Worm (Caenorhabditis elegans) whole organism, L2 larva: ENCODE measurements around the gene pas-6.
A peak's percentile ranks its signal among the peaks of the same experiment; 100 is the strongest.

Experiments
- F13H6.1 ChIP-seq: sonication (generic microtip); optimal IDR thresholded peaks from 2 replicates; lab custom pipeline; 2016; ENCODE audit warnings: missing genetic modification characterization, missing compliant biosample characterization
- R02D3.7 ChIP-seq: fragments of 150-350 bp; optimal IDR thresholded peaks from 2 replicates; lab custom pipeline; 2014; ENCODE audit warnings: missing biosample characterization, missing genetic modification characterization
- Y55F3AM.14 ChIP-seq: fragments of 200-800 bp; sonication (Bioruptor generic); optimal IDR thresholded peaks from 2 replicates; lab custom pipeline; 2018; ENCODE audit warnings: mild to moderate bottlenecking, missing genetic modification characterization, missing compliant biosample characterization
- ZK546.5 ChIP-seq: sonication (generic microtip); optimal IDR thresholded peaks from 2 replicates; lab custom pipeline; 2017; ENCODE audit warnings: missing biosample characterization, missing genetic modification characterization
- alr-1 ChIP-seq: fragments of 150-350 bp; optimal IDR thresholded peaks from 2 replicates; lab custom pipeline; 2014; ENCODE audit warnings: missing biosample characterization, missing genetic modification characterization
- aly-2 ChIP-seq: fragments of 150-350 bp; optimal IDR thresholded peaks from 2 replicates; lab custom pipeline; 2014; ENCODE audit warnings: missing biosample characterization, missing genetic modification characterization
- ama-1 ChIP-seq: fragments of 150-350 bp; optimal IDR thresholded peaks from 2 replicates; lab custom pipeline; 2018; ENCODE audit warnings: inconsistent platforms
- ceh-16 ChIP-seq: fragments of 150-350 bp; optimal IDR thresholded peaks from 2 replicates; lab custom pipeline; 2014; ENCODE audit warnings: missing biosample characterization, missing genetic modification characterization
- ceh-82 ChIP-seq: fragments of 150-350 bp; optimal IDR thresholded peaks from 2 replicates; lab custom pipeline; 2014; ENCODE audit warnings: missing biosample characterization, missing genetic modification characterization
- dmd-4 ChIP-seq: sonication (generic microtip); optimal IDR thresholded peaks from 2 replicates; lab custom pipeline; 2017; ENCODE audit warnings: missing biosample characterization, missing genetic modification characterization
- egl-27 ChIP-seq: sonication (generic microtip); optimal IDR thresholded peaks from 3 replicates; lab custom pipeline; 2017; ENCODE audit warnings: missing biosample characterization, missing genetic modification reagents, missing genetic modification characterization
- elt-3 ChIP-seq: sonication (generic microtip); optimal IDR thresholded peaks from 2 replicates; lab custom pipeline; 2017; ENCODE audit warnings: missing biosample characterization, missing genetic modification characterization
- gmeb-1 ChIP-seq: fragments of 150-350 bp; optimal IDR thresholded peaks from 2 replicates; lab custom pipeline; 2014; ENCODE audit warnings: missing biosample characterization, missing genetic modification characterization
- lin-11 ChIP-seq: fragments of 150-350 bp; sonication (generic microtip); optimal IDR thresholded peaks from 2 replicates; lab custom pipeline; 2014; ENCODE audit warnings: missing biosample characterization, missing genetic modification characterization, inconsistent platforms, mixed read lengths
- lin-13 ChIP-seq: fragments of 150-350 bp; optimal IDR thresholded peaks from 2 replicates; lab custom pipeline; 2014; ENCODE audit warnings: missing biosample characterization, missing genetic modification reagents, missing genetic modification characterization
- lsy-2 ChIP-seq, 2 experiments: fragments of 150-350 bp in 1 of 2; sonication (generic microtip) in 1 of 2; optimal IDR thresholded peaks; 2 replicates each; lab custom pipeline; 2014 to 2017; ENCODE audit warnings: missing biosample characterization in 2 of 2, missing genetic modification characterization in 2 of 2
- mab-5 ChIP-seq: fragments of 150-350 bp; optimal IDR thresholded peaks from 2 replicates; lab custom pipeline; 2014; ENCODE audit warnings: missing biosample characterization, missing genetic modification characterization
- mbf-1 ChIP-seq: sonication (generic microtip); optimal IDR thresholded peaks from 2 replicates; lab custom pipeline; 2017; ENCODE audit warnings: missing biosample characterization, missing genetic modification characterization
- mdl-1 ChIP-seq, 2 experiments: fragments of 150-350 bp in 1 of 2; sonication (generic microtip) in 1 of 2; optimal IDR thresholded peaks; 2 replicates each; lab custom pipeline; 2017; ENCODE audit warnings: missing biosample characterization in 2 of 2, missing genetic modification characterization in 2 of 2
- nhr-11 ChIP-seq: fragments of 150-350 bp; optimal IDR thresholded peaks from 2 replicates; lab custom pipeline; 2014; ENCODE audit warnings: missing biosample characterization, missing genetic modification characterization
- nhr-129 ChIP-seq: fragments of 150-350 bp; optimal IDR thresholded peaks from 2 replicates; lab custom pipeline; 2014; ENCODE audit warnings: missing biosample characterization, missing genetic modification characterization
- nhr-21 ChIP-seq: fragments of 150-350 bp; optimal IDR thresholded peaks from 2 replicates; lab custom pipeline; 2014; ENCODE audit warnings: missing biosample characterization, missing genetic modification characterization
- nhr-237 ChIP-seq: fragments of 150-350 bp; optimal IDR thresholded peaks from 2 replicates; lab custom pipeline; 2014; ENCODE audit warnings: missing biosample characterization, missing genetic modification characterization
- nhr-25 ChIP-seq: fragments of 150-350 bp; sonication (generic microtip); optimal IDR thresholded peaks from 3 replicates; lab custom pipeline; 2014; ENCODE audit warnings: missing biosample characterization, missing genetic modification characterization
- nhr-6 ChIP-seq: fragments of 150-350 bp; optimal IDR thresholded peaks from 2 replicates; lab custom pipeline; 2014; ENCODE audit warnings: missing biosample characterization, missing genetic modification characterization
- nhr-77 ChIP-seq: fragments of 150-350 bp; optimal IDR thresholded peaks from 2 replicates; lab custom pipeline; 2014; ENCODE audit warnings: missing biosample characterization, missing genetic modification characterization
- snpc-4 ChIP-seq: fragments of 150-350 bp; optimal IDR thresholded peaks from 2 replicates; lab custom pipeline; 2014; ENCODE audit warnings: missing biosample characterization, missing genetic modification characterization
- unc-55 ChIP-seq: fragments of 150-350 bp; sonication (generic microtip); optimal IDR thresholded peaks from 3 replicates; lab custom pipeline; 2014; ENCODE audit warnings: missing biosample characterization, missing genetic modification reagents, missing genetic modification characterization
- unc-62 ChIP-seq: fragments of 150-350 bp; optimal IDR thresholded peaks from 2 replicates; lab custom pipeline; 2014; ENCODE audit warnings: missing biosample characterization, missing genetic modification reagents, missing genetic modification characterization
- zag-1 ChIP-seq: fragments of 150-350 bp; optimal IDR thresholded peaks from 2 replicates; lab custom pipeline; 2014; ENCODE audit warnings: missing biosample characterization, missing genetic modification characterization
- ztf-1 ChIP-seq: fragments of 200-800 bp; sonication (Bioruptor generic); conservative IDR thresholded peaks from 2 replicates; pipeline ENCODE4 v1.3.6; 2022; ENCODE audit warnings: missing genetic modification characterization, missing compliant biosample characterization
- ztf-11 ChIP-seq: sonication (generic microtip); optimal IDR thresholded peaks from 2 replicates; lab custom pipeline; 2017; ENCODE audit warnings: missing biosample characterization, missing genetic modification characterization
- ztf-4 ChIP-seq: fragments of 150-350 bp; optimal IDR thresholded peaks from 2 replicates; lab custom pipeline; 2014; ENCODE audit warnings: missing biosample characterization, missing genetic modification characterization

pas-6 gene

DNA sequence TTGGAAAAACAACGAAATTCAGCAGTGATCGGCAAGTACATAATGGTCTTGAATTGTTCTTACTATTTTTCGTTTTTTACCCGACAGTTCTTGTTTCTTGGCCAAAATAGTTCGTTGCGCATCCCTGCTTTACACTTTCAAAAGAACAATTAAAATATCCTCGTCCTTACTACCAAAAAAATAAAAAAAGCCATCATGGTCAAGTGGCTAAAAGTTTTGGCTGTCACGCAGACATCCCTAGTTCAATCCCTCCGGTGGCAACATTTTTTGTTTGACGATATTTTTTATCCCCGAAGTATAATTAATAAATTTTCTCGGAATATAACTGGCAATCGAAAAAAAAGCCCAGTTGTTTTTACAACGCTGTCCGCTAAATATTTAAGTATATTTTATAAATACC is 7.7 kb upstream of the pas-6 start:
- no peak for TF ChIP-seq unc-62 (GFP tag; lab: Kevin White, UChicago)
- no peak for TF ChIP-seq zag-1 (tag; lab: Kevin White, UChicago)
- TF ChIP-seq dmd-4 = no peak
- TF ChIP-seq nhr-11 (tag; lab: Kevin White, UChicago) = no peak
- TF ChIP-seq gmeb-1 (tag; lab: Kevin White, UChicago) = no peak
- no peak for TF ChIP-seq nhr-237
- TF ChIP-seq R02D3.7 (tag; lab: Kevin White, UChicago) = no peak
- TF ChIP-seq ama-1 (lab: Kevin White, UChicago) = no peak
- no peak for TF ChIP-seq nhr-77 (tag; lab: Kevin White, UChicago)
- no peak for TF ChIP-seq aly-2 (tag; lab: Kevin White, UChicago)
- no peak for TF ChIP-seq F13H6.1 (tag; lab: Kevin White, UChicago)
- no peak for TF ChIP-seq ceh-16 (tag; lab: Kevin White, UChicago)

DNA sequence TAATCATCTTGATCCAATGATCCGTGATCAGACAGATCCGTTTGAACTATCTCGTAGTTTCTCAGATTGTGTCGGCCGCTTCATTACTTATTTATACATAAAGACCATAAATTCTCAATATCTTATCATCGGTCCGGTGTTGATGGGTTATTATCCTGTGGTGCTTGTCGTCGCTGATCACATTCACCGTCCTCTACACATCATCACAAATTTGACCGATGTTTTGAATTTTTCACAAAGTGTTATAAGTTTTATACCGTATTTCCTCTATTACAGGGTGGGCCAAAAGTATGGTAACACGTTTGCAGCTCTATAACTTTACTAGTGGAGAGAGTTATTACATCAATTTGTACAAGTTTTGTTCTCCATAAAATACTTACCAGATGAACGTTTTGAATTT is 3.8 kb upstream of the pas-6 start:
- no peak for TF ChIP-seq zag-1 (tag; lab: Kevin White, UChicago)
- no peak for TF ChIP-seq lsy-2 (tag; optimal IDR thresholded peaks at IDR 0.05; lab: Kevin White, UChicago)
- TF ChIP-seq nhr-129 (tag; lab: Kevin White, UChicago) = no peak
- no peak for TF ChIP-seq nhr-21 (tag; lab: Kevin White, UChicago)
- no peak for TF ChIP-seq alr-1 (tag; lab: Kevin White, UChicago)
- no peak for TF ChIP-seq mdl-1 (tag; optimal IDR thresholded peaks at IDR 0.05; lab: Kevin White, UChicago)
- no peak for TF ChIP-seq lin-11
- no peak for TF ChIP-seq dmd-4
- no peak for TF ChIP-seq ZK546.5
- TF ChIP-seq mab-5 (tag; lab: Kevin White, UChicago) = no peak
- no peak for TF ChIP-seq F13H6.1 (tag; lab: Kevin White, UChicago)
- TF ChIP-seq egl-27 (tag; lab: Kevin White, UChicago) = no peak
- TF ChIP-seq Y55F3AM.14 = no peak

DNA sequence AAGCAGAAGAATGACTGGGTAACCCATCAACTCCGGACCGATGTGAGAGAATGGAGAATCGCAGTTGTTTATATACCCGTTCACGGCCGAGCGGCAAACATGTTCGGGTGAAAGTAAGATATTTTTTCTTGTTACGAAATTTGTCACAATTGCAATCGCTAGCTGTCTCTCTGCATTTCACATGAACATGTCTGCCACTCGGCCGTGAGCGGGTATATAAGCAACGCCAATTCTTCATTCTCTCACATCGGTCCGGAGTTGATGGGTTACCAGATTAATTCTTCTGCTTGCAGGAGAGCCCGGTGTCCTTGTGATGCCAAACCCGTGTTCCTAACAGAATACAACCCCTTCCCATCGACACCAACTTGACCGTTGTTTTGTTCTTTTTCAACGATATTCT is 2.9 kb upstream of the pas-6 start:
- no peak for TF ChIP-seq nhr-237
- peak in 1 of 2 experiments; percentile 24 for TF ChIP-seq lsy-2 (tag; optimal IDR thresholded peaks at IDR 0.05; lab: Kevin White, UChicago)
- no peak for TF ChIP-seq aly-2 (tag; lab: Kevin White, UChicago)
- TF ChIP-seq nhr-129 (tag; lab: Kevin White, UChicago) = peak; percentile 90
- TF ChIP-seq nhr-21 (tag; lab: Kevin White, UChicago) = peak; percentile 6
- peak; percentile 95 for TF ChIP-seq snpc-4 (tag; lab: Kevin White, UChicago)
- TF ChIP-seq F13H6.1 (tag; lab: Kevin White, UChicago) = no peak
- TF ChIP-seq nhr-11 (tag; lab: Kevin White, UChicago) = no peak
- no peak for TF ChIP-seq elt-3 (tag; lab: Kevin White, UChicago)

DNA sequence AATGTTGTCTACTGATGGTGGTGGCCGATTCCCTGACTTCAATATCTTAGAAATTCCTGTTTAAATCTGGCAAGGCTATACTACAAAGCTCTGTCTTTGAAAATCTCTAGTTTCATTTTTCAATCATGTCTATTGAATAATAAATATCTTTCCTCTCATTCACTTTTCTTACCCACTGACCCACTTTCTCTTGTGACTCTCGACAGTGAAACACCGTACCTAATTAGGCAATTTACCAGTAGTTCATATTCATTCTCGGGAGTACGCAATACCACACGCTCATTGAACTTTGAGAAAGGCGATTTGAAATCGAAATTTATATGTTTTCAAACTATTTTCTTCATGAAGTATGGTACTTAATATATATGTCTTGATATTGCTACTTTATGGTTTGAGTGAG is 690 bp upstream of the pas-6 start, which contains the start of gene CD4.11:
CD4.11 (plus strand) TSS at position 301 of the 400 bp plus-strand sequence.
- no peak for TF ChIP-seq ztf-4 (tag; lab: Kevin White, UChicago)

DNA sequence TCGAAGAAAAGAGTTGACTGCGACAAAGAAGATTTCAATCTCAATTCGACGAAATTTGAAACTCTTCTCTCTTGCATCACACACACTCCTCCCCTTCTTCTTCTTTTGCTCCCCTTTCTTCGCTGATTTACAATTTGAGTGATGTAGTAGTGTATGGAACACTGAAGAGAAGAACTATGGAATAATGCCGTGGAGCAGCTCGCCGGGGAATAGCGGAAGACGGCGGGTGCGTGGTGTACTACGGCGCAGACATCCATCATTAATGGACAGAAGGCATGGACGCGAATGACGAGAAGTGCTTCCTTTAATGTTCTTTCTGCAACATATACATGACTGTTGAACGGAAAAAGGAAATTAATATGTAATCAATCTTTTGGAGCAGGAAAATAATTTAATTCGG is 1.3 kb downstream of the pas-6 start:
- TF ChIP-seq R02D3.7 (tag; lab: Kevin White, UChicago) = no peak
- no peak for TF ChIP-seq nhr-11 (tag; lab: Kevin White, UChicago)
- no peak for TF ChIP-seq nhr-25 (tag; lab: Kevin White, UChicago)
- peak; percentile 66 for TF ChIP-seq ama-1 (lab: Kevin White, UChicago)
- peak; percentile 57 for TF ChIP-seq zag-1 (tag; lab: Kevin White, UChicago)
- TF ChIP-seq unc-55 (GFP tag; lab: Kevin White, UChicago) = peak; percentile 16
- peak in 1 of 2 experiments; percentile 9 for TF ChIP-seq lsy-2 (tag; optimal IDR thresholded peaks at IDR 0.05; lab: Kevin White, UChicago)
- TF ChIP-seq nhr-6 (tag; lab: Kevin White, UChicago) = no peak
- peak; percentile 5 for TF ChIP-seq ztf-4 (tag; lab: Kevin White, UChicago)
- TF ChIP-seq ceh-82 (tag; lab: Kevin White, UChicago) = no peak
- no peak for TF ChIP-seq ztf-11 (tag; lab: Kevin White, UChicago)
- peak; percentile 55 for TF ChIP-seq mab-5 (tag; lab: Kevin White, UChicago)
- no peak for TF ChIP-seq dmd-4
- TF ChIP-seq mbf-1 (tag; lab: Kevin White, UChicago) = no peak
- peak; percentile 24 for TF ChIP-seq lin-13 (GFP tag; lab: Kevin White, UChicago)
- TF ChIP-seq ztf-1 (GFP tag; lab: Robert Waterston, UW) = no peak
